Worm (Caenorhabditis elegans): ENCODE measurements around the gene C05G5.1.
A peak's percentile ranks its signal among the peaks of the same experiment; 100 is the strongest.

Gene C05G5.1

DNA sequence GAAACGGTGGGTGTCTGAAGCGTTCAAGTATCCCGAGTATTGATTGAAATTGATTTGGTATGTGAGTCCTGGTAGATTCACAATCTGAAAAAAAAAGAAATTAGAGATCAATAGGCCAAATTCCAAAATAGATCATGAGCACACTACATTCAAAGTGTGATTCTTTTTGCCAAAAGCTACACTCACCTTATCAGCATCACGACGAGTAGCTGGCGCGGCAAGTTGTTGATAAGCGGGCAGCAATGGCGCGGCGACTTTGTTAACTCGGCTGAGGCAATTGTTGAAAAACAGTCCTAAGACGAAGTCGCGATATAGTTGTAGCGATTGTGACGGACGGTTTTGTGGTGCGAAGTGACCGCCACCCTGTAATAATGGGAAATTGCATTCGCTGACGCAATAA, 29.1 kb upstream of the C05G5.1 start (continued):
- TF ChIP-seq ZK337.2 (GFP tag; IDR thresholded peaks at IDR 0.05) (no peak), egl-27 (tag; optimal IDR thresholded peaks at IDR 0.05) (no peak), madf-5 (GFP tag; IDR thresholded peaks at IDR 0.05) (no peak), dve-1 (tag; optimal IDR thresholded peaks at IDR 0.05; ENCODE audit: insufficient read depth) (peak; percentile 31), ceh-44 (GFP tag; IDR thresholded peaks at IDR 0.05) (no peak), ztf-11 (tag; optimal IDR thresholded peaks at IDR 0.05) (no peak), sdz-12 (GFP tag; optimal IDR thresholded peaks at IDR 0.05) (no peak)

DNA sequence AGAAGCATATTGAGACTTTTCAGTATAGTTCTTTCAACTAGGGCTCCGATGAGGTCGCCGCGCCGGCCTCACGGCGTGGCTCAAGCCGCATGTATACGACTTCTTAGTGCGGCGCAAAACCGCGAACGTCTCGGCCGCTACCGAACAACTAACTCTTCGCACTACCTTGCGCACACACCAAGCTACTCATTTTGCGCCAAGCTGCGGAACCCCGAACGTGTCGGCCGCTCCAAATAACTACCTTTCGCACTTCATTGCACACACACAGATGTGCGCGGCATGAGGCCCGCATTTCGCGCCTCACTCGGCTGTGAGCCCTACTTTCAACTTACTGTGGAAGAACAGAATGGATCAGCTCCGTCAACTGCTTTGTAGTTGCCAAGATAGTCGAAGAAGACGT, 27.9 kb upstream of the C05G5.1 start:
- TF ChIP-seq ctbp-1 (GFP tag; IDR thresholded peaks at IDR 0.05) (no peak), ztf-7 (tag; optimal IDR thresholded peaks at IDR 0.05) (no peak), nhr-42 (GFP tag; IDR thresholded peaks at IDR 0.05) (no peak), snpc-1.2 (GFP tag; IDR thresholded peaks at IDR 0.05) (peak; percentile 63; the same call in 1 of the 2 replicates), daf-12 (tag; optimal IDR thresholded peaks at IDR 0.05) (no peak), nhr-76 (tag; optimal IDR thresholded peaks at IDR 0.05) (no peak), aha-1 (tag) (no peak), T26A8.4 (GFP tag; IDR thresholded peaks at IDR 0.05) (no peak), madf-5 (GFP tag; IDR thresholded peaks at IDR 0.05) (0 out of 4 replicates have a peak, but pooled peaks of 1 of the 2 experiments have one; percentile 49), php-3 (GFP tag; IDR thresholded peaks at IDR 0.05) (no peak), F26F4.8 (GFP tag; conservative IDR thresholded peaks at IDR 0.05) (no peak), zfp-3 (GFP tag; conservative IDR thresholded peaks at IDR 0.05) (no peak), D1046.2 (GFP tag; IDR thresholded peaks at IDR 0.05) (no peak), mep-1 (tag; optimal IDR thresholded peaks at IDR 0.05) (no peak), set-16 (GFP tag; IDR thresholded peaks at IDR 0.05) (peak; percentile 59; the same call in 1 of the 2 replicates), mdl-1 (tag; optimal IDR thresholded peaks at IDR 0.05) (no peak), dmd-8 (GFP tag; IDR thresholded peaks at IDR 0.05) (no peak)

DNA sequence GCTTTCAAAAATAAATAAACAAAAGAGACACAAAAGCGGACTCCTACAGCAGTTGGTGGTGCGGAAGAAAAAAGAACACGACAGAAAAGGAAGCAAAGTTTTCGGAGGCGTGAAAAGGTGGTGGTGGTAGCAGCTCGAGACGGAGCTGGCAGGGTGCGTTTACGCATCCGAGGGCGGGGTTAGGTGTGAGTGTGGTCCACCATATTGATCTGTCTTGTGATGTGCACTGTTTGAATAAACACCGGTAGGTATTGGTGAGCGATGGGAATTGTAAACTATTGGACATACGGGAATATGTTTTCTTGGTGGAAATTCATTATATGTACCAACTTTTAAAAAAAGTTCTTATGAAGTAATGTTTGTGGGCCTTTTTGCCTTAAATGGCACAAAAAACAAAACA, 21.1 kb upstream of the C05G5.1 start, which contains the start of gene C05G5.5:
TSS of gene C05G5.5 (minus strand) at position 101 of the 400 bp plus-strand sequence.
- TF ChIP-seq mxl-2 (GFP tag; conservative IDR thresholded peaks at IDR 0.05) (no peak), fkh-10 (GFP tag; optimal IDR thresholded peaks at IDR 0.05) (no peak), sdz-12 (GFP tag; optimal IDR thresholded peaks at IDR 0.05) (no peak), nhr-111 (GFP tag; optimal IDR thresholded peaks at IDR 0.05) (no peak), hmg-1.1 (GFP tag; IDR thresholded peaks at IDR 0.05) (no peak), Y48G9A.11 (GFP tag; IDR thresholded peaks at IDR 0.05) (no peak), hif-1 (tag; optimal IDR thresholded peaks at IDR 0.05) (no peak), ztf-11 (tag; optimal IDR thresholded peaks at IDR 0.05) (no peak), attf-4 (tag; optimal IDR thresholded peaks at IDR 0.05) (no peak), nhr-48 (tag; optimal IDR thresholded peaks at IDR 0.05) (no peak), snpc-1.2 (GFP tag; IDR thresholded peaks at IDR 0.05) (no peak), aha-1 (tag) (no peak), pqm-1 (tag; optimal IDR thresholded peaks at IDR 0.05) (no peak), nhr-76 (tag; optimal IDR thresholded peaks at IDR 0.05) (no peak), T26A8.4 (GFP tag; IDR thresholded peaks at IDR 0.05) (no peak), zfp-2 (tag; optimal IDR thresholded peaks at IDR 0.05) (no peak), php-3 (GFP tag; IDR thresholded peaks at IDR 0.05) (no peak), Y105C5A.15 (GFP tag; IDR thresholded peaks at IDR 0.05) (no peak), dmd-6 (GFP tag; IDR thresholded peaks at IDR 0.05) (no peak)

DNA sequence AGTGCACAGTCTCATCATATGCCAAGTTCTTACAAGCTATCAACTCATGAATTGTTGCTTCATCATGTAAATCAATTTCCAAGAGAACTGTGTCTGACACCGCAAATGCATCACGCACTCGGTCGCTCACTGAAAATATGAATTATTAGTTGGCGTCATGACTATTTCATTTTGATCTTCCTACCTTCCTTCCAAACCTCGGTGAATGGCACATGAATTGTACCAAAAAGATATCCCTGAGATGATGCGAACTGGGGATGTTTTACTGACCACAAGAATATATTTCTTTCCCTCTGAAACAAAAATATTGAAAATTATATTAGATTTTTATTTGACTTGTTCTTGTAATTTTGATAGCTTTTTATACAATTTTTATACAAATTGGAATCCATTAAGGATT, 20.2 kb upstream of the C05G5.1 start:
- no peak for TF ChIP-seq duxl-1 (tag; optimal IDR thresholded peaks at IDR 0.05; ENCODE audit: poor library complexity)
- TF ChIP-seq aha-1 (tag), result peak; percentile 89
- peak in 1 of 2 experiments; percentile 68 for TF ChIP-seq unc-62 (GFP tag; optimal IDR thresholded peaks at IDR 0.05 in 1 of 2)
- TF ChIP-seq unc-62 (tag; optimal IDR thresholded peaks at IDR 0.05), result no peak
- no peak for TF ChIP-seq jun-1 (tag; optimal IDR thresholded peaks at IDR 0.05)
- TF ChIP-seq saeg-2 (GFP tag; IDR thresholded peaks at IDR 0.05), result no peak
